Worm (Caenorhabditis elegans) whole organism, L4/young adult: ENCODE measurements around the gene Y54G2A.38.

Source experiments
- W03F9.2 ChIP-seq: fragments of 150-350 bp; optimal IDR thresholded peaks from 2 replicates; lab custom pipeline; 2014; ENCODE audit warnings: missing biosample characterization, missing genetic modification characterization
- dao-5 ChIP-seq: sonication (generic microtip); optimal IDR thresholded peaks from 2 replicates; lab custom pipeline; 2016; ENCODE audit warnings: missing genotype, missing genetic modification characterization, moderate library complexity, missing compliant biosample characterization
- him-1 ChIP-seq: sonication (generic microtip); optimal IDR thresholded peaks from 2 replicates; lab custom pipeline; 2016; ENCODE audit warnings: missing genotype, missing genetic modification reagents, missing genetic modification characterization, missing compliant biosample characterization

DNA sequence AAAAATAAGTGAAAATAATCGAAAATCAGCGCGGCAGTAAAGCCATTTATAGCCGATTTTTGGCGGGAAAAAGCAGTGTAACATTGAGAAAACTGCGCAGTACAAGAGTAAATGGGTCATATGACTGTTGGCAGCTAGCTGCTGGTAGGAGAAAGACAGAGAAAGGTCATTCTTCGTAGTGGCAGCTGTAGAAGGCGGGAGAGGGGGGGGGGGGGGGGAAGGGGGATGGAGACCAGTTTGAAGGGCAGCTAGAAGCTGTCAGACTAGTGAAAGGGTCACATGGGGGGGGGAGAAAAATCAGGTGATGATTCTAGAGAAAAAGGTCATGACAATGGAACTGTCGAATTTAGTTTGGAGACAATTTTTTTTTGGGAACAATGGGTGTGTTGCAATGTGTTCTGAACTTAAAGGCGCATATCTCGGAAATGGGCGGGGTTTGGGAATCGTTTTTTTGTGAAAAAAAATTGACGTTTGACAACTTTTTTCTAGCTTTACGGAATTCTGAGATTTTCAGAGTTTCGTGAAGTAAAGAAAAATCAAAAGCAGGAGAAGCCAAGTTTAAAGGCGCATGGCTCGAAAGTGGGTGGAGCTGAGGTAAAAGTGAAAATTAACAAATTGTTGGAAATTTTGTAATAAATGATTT lies 13.1 kb downstream of the Y54G2A.38 start:
- TF ChIP-seq him-1 (tag; lab: Kevin White, UChicago): no peak
- no peak for TF ChIP-seq W03F9.2
- no peak for TF ChIP-seq dao-5 (tag; lab: Kevin White, UChicago)
